Fruit fly (Drosophila melanogaster) whole organism, pupa: Measurements from ENCODE around the gene Esyt2.

Experiments
- CG10348 ChIP-seq: fragments of 200-800 bp; sonication (Bioruptor generic); IDR thresholded peaks from 2 replicates; pipeline ENCODE4 v1.3.6; 2022; ENCODE audit warnings: missing biosample characterization, missing genetic modification characterization
- CG12605 ChIP-seq: fragments of 200-800 bp; sonication (Bioruptor generic); IDR thresholded peaks from 2 replicates; pipeline ENCODE4 v1.3.6; 2022; ENCODE audit warnings: missing biosample characterization, missing genetic modification characterization
- CG13204 ChIP-seq: fragments of 200-800 bp; sonication (Bioruptor generic); optimal IDR thresholded peaks from 2 replicates; lab custom pipeline; 2018; ENCODE audit warnings: missing biosample characterization, mild to moderate bottlenecking, missing genetic modification characterization, moderate library complexity
- CG14655 ChIP-seq: fragments of 200-800 bp; sonication (Bioruptor generic); optimal IDR thresholded peaks from 3 replicates; lab custom pipeline; 2017; ENCODE audit warnings: mild to moderate bottlenecking, missing biosample characterization, missing genetic modification reagents, missing genetic modification characterization
- CG15710 ChIP-seq: fragments of 200-800 bp; sonication (Bioruptor generic); optimal IDR thresholded peaks from 2 replicates; lab custom pipeline; 2018; ENCODE audit warnings: missing biosample characterization, mild to moderate bottlenecking, missing genetic modification characterization, moderate library complexity
- CG17806 ChIP-seq: fragments of 200-800 bp; sonication (Bioruptor generic); optimal IDR thresholded peaks from 2 replicates; lab custom pipeline; 2018; ENCODE audit warnings: missing biosample characterization, mild to moderate bottlenecking, missing genetic modification characterization, moderate library complexity
- CG8301 ChIP-seq: fragments of 200-800 bp; sonication (Bioruptor generic); optimal IDR thresholded peaks from 2 replicates; lab custom pipeline; 2018; ENCODE audit warnings: missing biosample characterization, mild to moderate bottlenecking, missing genetic modification characterization
- CG9948 ChIP-seq: fragments of 200-800 bp; sonication (Bioruptor generic); optimal IDR thresholded peaks from 2 replicates; lab custom pipeline; 2018; ENCODE audit warnings: missing biosample characterization, mild to moderate bottlenecking, missing genetic modification characterization, moderate library complexity
- D1 ChIP-seq: fragments of 200-800 bp; sonication (Bioruptor generic); optimal IDR thresholded peaks from 2 replicates; lab custom pipeline; 2018; ENCODE audit warnings: missing biosample characterization, mild to moderate bottlenecking, missing genetic modification characterization, moderate library complexity
- EcR ChIP-seq: fragments of 200-800 bp; sonication (Bioruptor generic); optimal IDR thresholded peaks from 3 replicates; lab custom pipeline; 2019; ENCODE audit warnings: missing biosample characterization, missing genetic modification characterization, mild to moderate bottlenecking, moderate library complexity, missing genetic modification reagents
- Snoo ChIP-seq: fragments of 200-800 bp; sonication (Bioruptor generic); optimal IDR thresholded peaks from 3 replicates; lab custom pipeline; 2017; ENCODE audit warnings: missing biosample characterization, mild to moderate bottlenecking, missing genetic modification characterization, inconsistent platforms
- fd96Ca ChIP-seq: fragments of 200-800 bp; sonication (Bioruptor generic); IDR thresholded peaks from 3 replicates; pipeline ENCODE4 v1.3.6; 2022; ENCODE audit warnings: missing biosample characterization, missing genetic modification characterization
- gl ChIP-seq: fragments of 200-800 bp; sonication (Bioruptor generic); optimal IDR thresholded peaks from 2 replicates; lab custom pipeline; 2018; ENCODE audit warnings: missing biosample characterization, mild to moderate bottlenecking, missing genetic modification characterization

DNA sequence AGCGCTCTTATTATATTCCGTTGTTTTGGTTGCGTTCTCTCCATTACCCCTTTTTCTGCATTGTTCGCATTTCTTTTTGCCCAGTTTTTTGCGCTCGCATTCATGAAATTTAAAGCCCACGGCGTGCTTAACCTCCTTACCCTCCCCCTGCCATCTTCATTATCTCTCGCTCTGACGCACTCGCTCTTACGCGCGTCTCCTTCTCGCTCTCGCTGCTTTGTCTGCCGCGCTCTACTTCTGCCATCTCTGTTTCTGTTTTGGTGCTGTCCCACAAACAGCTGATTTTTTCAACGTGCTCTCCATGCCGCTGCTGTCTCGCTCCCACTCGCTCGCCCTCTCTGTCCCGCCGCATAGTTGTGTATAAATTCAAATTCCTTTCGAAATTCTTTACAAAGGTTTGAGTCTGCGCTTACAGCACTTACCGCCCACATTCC, 42.0 kb downstream of the Esyt2 start:
- TF ChIP-seq CG13204 (GFP tag; lab: Kevin White, UChicago) (peak; percentile 63), EcR (peak; percentile 64), CG17806 (tag; lab: Kevin White, UChicago) (no peak), CG10348 (GFP tag; lab: Robert Waterston, UW) (no peak), fd96Ca (GFP tag; lab: Robert Waterston, UW) (no peak), D1 (no peak), CG12605 (GFP tag; lab: Robert Waterston, UW) (no peak), CG8301 (tag; lab: Kevin White, UChicago) (no peak), gl (tag; lab: Kevin White, UChicago) (no peak), CG14655 (GFP tag; lab: Kevin White, UChicago) (no peak), CG15710 (tag; lab: Kevin White, UChicago) (peak; percentile 3), CG9948 (no peak), Snoo (tag; lab: Kevin White, UChicago) (peak; percentile 39)
